Fruit fly (Drosophila melanogaster) whole organism, embryonic: ENCODE results near the gene CG31431.
A peak's percentile ranks its signal among the peaks of the same experiment; 100 is the strongest.

Source experiments
- Blimp-1 ChIP-seq: fragments of 200-800 bp; sonication (Bioruptor generic); optimal IDR thresholded peaks from 3 replicates; lab custom pipeline; 2018; ENCODE audit warnings: missing biosample characterization, missing genetic modification characterization, mild to moderate bottlenecking, moderate library complexity, missing genetic modification reagents
- CG10147 ChIP-seq: fragments of 200-800 bp; sonication (Bioruptor generic); optimal IDR thresholded peaks from 2 replicates; lab custom pipeline; 2019; ENCODE audit warnings: missing biosample characterization, mild to moderate bottlenecking, missing genetic modification characterization, moderate library complexity
- CG11456 ChIP-seq: fragments of 200-800 bp; sonication (Bioruptor generic); IDR thresholded peaks from 3 replicates; pipeline ENCODE4 v1.3.6; 2022; ENCODE audit warnings: missing biosample characterization, missing genetic modification characterization
- CG1602 ChIP-seq: fragments of 200-800 bp; sonication (Bioruptor generic); optimal IDR thresholded peaks from 3 replicates; lab custom pipeline; 2016; ENCODE audit warnings: missing biosample characterization, missing genetic modification characterization
- CG1603 ChIP-seq: fragments of 200-800 bp; sonication (Bioruptor generic); optimal IDR thresholded peaks from 2 replicates; lab custom pipeline; 2019; ENCODE audit warnings: missing biosample characterization, mild to moderate bottlenecking, missing genetic modification characterization, moderate library complexity
- CG17359 ChIP-seq: fragments of 200-800 bp; sonication (Bioruptor generic); optimal IDR thresholded peaks from 3 replicates; lab custom pipeline; 2018; ENCODE audit warnings: missing biosample characterization, mild to moderate bottlenecking, missing genetic modification characterization, moderate library complexity
- CG17829 ChIP-seq: fragments of 200-800 bp; optimal IDR thresholded peaks from 2 replicates; lab custom pipeline; 2019; ENCODE audit warnings: missing biosample characterization, mild to moderate bottlenecking, missing genetic modification characterization, moderate library complexity
- CG2678 ChIP-seq: fragments of 200-800 bp; sonication (Bioruptor generic); optimal IDR thresholded peaks from 3 replicates; lab custom pipeline; 2019; ENCODE audit warnings: missing biosample characterization, mild to moderate bottlenecking, missing genetic modification characterization, moderate library complexity
- CG30431 ChIP-seq: fragments of 200-800 bp; sonication (Bioruptor generic); optimal IDR thresholded peaks from 2 replicates; lab custom pipeline; 2017; ENCODE audit warnings: missing biosample characterization, missing genetic modification characterization
- CG31224 ChIP-seq: fragments of 200-800 bp; sonication (Bioruptor generic); IDR thresholded peaks from 2 replicates; pipeline ENCODE4 v1.3.6; 2022; ENCODE audit warnings: missing biosample characterization, missing genetic modification characterization
- CG4360 ChIP-seq: fragments of 200-800 bp; sonication (Bioruptor generic); IDR thresholded peaks from 2 replicates; pipeline ENCODE4 v1.3.6; 2022; ENCODE audit warnings: missing biosample characterization, missing genetic modification characterization
- CG4820 ChIP-seq: fragments of 200-800 bp; sonication (Bioruptor generic); optimal IDR thresholded peaks from 3 replicates; lab custom pipeline; 2016; ENCODE audit warnings: missing biosample characterization, missing genetic modification characterization
- CG6254 ChIP-seq: fragments of 200-800 bp; sonication (Bioruptor generic); optimal IDR thresholded peaks from 3 replicates; lab custom pipeline; 2017; ENCODE audit warnings: mild to moderate bottlenecking, missing biosample characterization, missing genetic modification reagents, missing genetic modification characterization
- CG7556 ChIP-seq: fragments of 200-800 bp; sonication (Bioruptor generic); optimal IDR thresholded peaks from 2 replicates; lab custom pipeline; 2017; ENCODE audit warnings: missing biosample characterization, mild to moderate bottlenecking, missing genetic modification characterization
- CG7987 ChIP-seq: fragments of 200-800 bp; sonication (Bioruptor generic); optimal IDR thresholded peaks from 2 replicates; lab custom pipeline; 2018; ENCODE audit warnings: missing biosample characterization, mild to moderate bottlenecking, missing genetic modification characterization, moderate library complexity
- Camta ChIP-seq: fragments of 200-800 bp; sonication (Bioruptor generic); optimal IDR thresholded peaks from 2 replicates; lab custom pipeline; 2016; ENCODE audit warnings: missing biosample characterization, missing genetic modification characterization
- CoRest ChIP-seq: fragments of 200-800 bp; sonication (Bioruptor generic); optimal IDR thresholded peaks from 3 replicates; lab custom pipeline; 2018; ENCODE audit warnings: missing biosample characterization, mild to moderate bottlenecking, missing genetic modification characterization, moderate library complexity
- CrebB ChIP-seq: fragments of 200-800 bp; sonication (Bioruptor generic); optimal IDR thresholded peaks from 3 replicates; lab custom pipeline; 2018; ENCODE audit warnings: missing biosample characterization, mild to moderate bottlenecking, missing genetic modification characterization
- D19A ChIP-seq: fragments of 200-800 bp; optimal IDR thresholded peaks from 3 replicates; lab custom pipeline; 2019; ENCODE audit warnings: missing biosample characterization, mild to moderate bottlenecking, missing genetic modification characterization, moderate library complexity
- Dad ChIP-seq: fragments of 200-800 bp; sonication (Bioruptor generic); optimal IDR thresholded peaks from 3 replicates; lab custom pipeline; 2016; ENCODE audit warnings: missing biosample characterization, missing genetic modification characterization
- Deaf1 ChIP-seq: fragments of 200-800 bp; optimal IDR thresholded peaks from 3 replicates; lab custom pipeline; 2019; ENCODE audit warnings: missing biosample characterization, mild to moderate bottlenecking, missing genetic modification characterization, moderate library complexity
- Gsc ChIP-seq: fragments of 200-800 bp; sonication (Bioruptor generic); IDR thresholded peaks from 2 replicates; pipeline ENCODE4 v1.3.6; 2022; ENCODE audit warnings: missing biosample characterization, missing genetic modification characterization
- Hmx ChIP-seq: fragments of 200-800 bp; sonication (Bioruptor generic); optimal IDR thresholded peaks from 2 replicates; lab custom pipeline; 2016; ENCODE audit warnings: missing biosample characterization, missing genetic modification characterization
- Hr3 ChIP-seq: fragments of 200-800 bp; sonication (Bioruptor generic); optimal IDR thresholded peaks from 3 replicates; lab custom pipeline; 2016; ENCODE audit warnings: missing biosample characterization, missing genetic modification characterization
- Lim3 ChIP-seq: fragments of 200-800 bp; sonication (Bioruptor generic); IDR thresholded peaks from 2 replicates; pipeline ENCODE4 v1.3.6; 2022; ENCODE audit warnings: missing biosample characterization, missing genetic modification characterization
- Lpt ChIP-seq: fragments of >200 bp; optimal IDR thresholded peaks from 2 replicates; lab custom pipeline; 2018; ENCODE audit warnings: missing biosample characterization, missing genetic modification characterization
- Med ChIP-seq: fragments of 200-800 bp; sonication (Bioruptor generic); peaks from one replicate; lab custom pipeline; 2016; ENCODE audit warnings: missing biosample characterization, missing genetic modification characterization, mild to moderate bottlenecking, inconsistent platforms, moderate library complexity
- NC2α ChIP-seq: fragments of 200-800 bp; sonication (Bioruptor generic); optimal IDR thresholded peaks from 2 replicates; lab custom pipeline; 2016; ENCODE audit warnings: missing biosample characterization, missing genetic modification characterization
- Oaz ChIP-seq: fragments of 200-800 bp; sonication (Bioruptor generic); IDR thresholded peaks from 2 replicates; pipeline ENCODE4 v1.3.6; 2022; ENCODE audit warnings: missing biosample characterization, missing genetic modification characterization
- Rx ChIP-seq: fragments of 200-800 bp; sonication (Bioruptor generic); IDR thresholded peaks from 2 replicates; pipeline ENCODE4 v1.3.6; 2022; ENCODE audit warnings: missing biosample characterization, missing genetic modification characterization
- Sox102F ChIP-seq: fragments of 200-800 bp; sonication (Bioruptor generic); optimal IDR thresholded peaks from 2 replicates; lab custom pipeline; 2018; ENCODE audit warnings: missing biosample characterization, mild to moderate bottlenecking, missing genetic modification characterization, moderate library complexity
- Trl ChIP-seq, 3 experiments: fragments of >200 bp in 2 of 3; fragments of 200-800 bp in 1 of 3; sonication (Bioruptor generic) in 1 of 3; optimal IDR thresholded peaks; 2 replicates in 1 of 3; 3 replicates in 2 of 3; lab custom pipeline; 2016 to 2017; ENCODE audit warnings: missing biosample characterization in 1 of 3, missing genetic modification characterization in 1 of 3
- Usf ChIP-seq: fragments of 200-800 bp; sonication (Bioruptor generic); optimal IDR thresholded peaks from 2 replicates; lab custom pipeline; 2017; ENCODE audit warnings: missing genotype, missing biosample characterization, missing genetic modification characterization
- Xbp1 ChIP-seq: fragments of 200-800 bp; sonication (Bioruptor generic); optimal IDR thresholded peaks from 3 replicates; lab custom pipeline; 2016; ENCODE audit warnings: missing biosample characterization, mild to moderate bottlenecking, missing genetic modification characterization
- bab2 ChIP-seq: fragments of 200-800 bp; sonication (Bioruptor generic); optimal IDR thresholded peaks from 2 replicates; lab custom pipeline; 2016; ENCODE audit warnings: missing biosample characterization, missing genetic modification characterization
- crc ChIP-seq: fragments of 200-800 bp; sonication (Bioruptor generic); optimal IDR thresholded peaks from 2 replicates; lab custom pipeline; 2016; ENCODE audit warnings: missing biosample characterization, missing genetic modification characterization
- dmrt11E ChIP-seq: fragments of 200-800 bp; sonication (Bioruptor generic); optimal IDR thresholded peaks from 3 replicates; lab custom pipeline; 2018; ENCODE audit warnings: missing biosample characterization, mild to moderate bottlenecking, missing genetic modification characterization, moderate library complexity
- en ChIP-seq: fragments of 200-800 bp; sonication (Bioruptor generic); optimal IDR thresholded peaks from 2 replicates; lab custom pipeline; 2016; ENCODE audit warnings: missing biosample characterization, missing genetic modification characterization
- ewg ChIP-seq: fragments of 200-800 bp; sonication (Bioruptor generic); optimal IDR thresholded peaks from 3 replicates; lab custom pipeline; 2017; ENCODE audit warnings: mild to moderate bottlenecking, missing biosample characterization, missing genetic modification reagents, missing genetic modification characterization
- fd102C ChIP-seq: fragments of 200-800 bp; sonication (Bioruptor generic); optimal IDR thresholded peaks from 2 replicates; lab custom pipeline; 2018; ENCODE audit warnings: missing biosample characterization, mild to moderate bottlenecking, missing genetic modification characterization, moderate library complexity
- fru ChIP-seq: fragments of >200 bp; optimal IDR thresholded peaks from 2 replicates; lab custom pipeline; 2017
- fu2 ChIP-seq: fragments of 200-800 bp; sonication (Bioruptor generic); optimal IDR thresholded peaks from 2 replicates; lab custom pipeline; 2016; ENCODE audit warnings: missing biosample characterization, missing genetic modification characterization
- grn ChIP-seq: fragments of 200-800 bp; sonication (Bioruptor generic); optimal IDR thresholded peaks from 3 replicates; lab custom pipeline; 2017; ENCODE audit warnings: missing biosample characterization, missing genetic modification characterization
- jing ChIP-seq: fragments of 200-800 bp; sonication (Bioruptor generic); optimal IDR thresholded peaks from 2 replicates; lab custom pipeline; 2018; ENCODE audit warnings: missing biosample characterization, mild to moderate bottlenecking, missing genetic modification characterization
- lmd ChIP-seq: fragments of 200-800 bp; sonication (Bioruptor generic); IDR thresholded peaks from 2 replicates; pipeline ENCODE4 v1.3.6; 2022; ENCODE audit warnings: missing biosample characterization, missing genetic modification characterization
- nerfin-1 ChIP-seq: fragments of 200-800 bp; sonication (Bioruptor generic); optimal IDR thresholded peaks from 3 replicates; lab custom pipeline; 2019; ENCODE audit warnings: missing biosample characterization, mild to moderate bottlenecking, missing genetic modification characterization, moderate library complexity
- oc ChIP-seq: fragments of 200-800 bp; sonication (Bioruptor generic); optimal IDR thresholded peaks from 2 replicates; lab custom pipeline; 2018; ENCODE audit warnings: missing biosample characterization, mild to moderate bottlenecking, missing genetic modification characterization, moderate library complexity
- sd ChIP-seq: fragments of 200-800 bp; sonication (Bioruptor generic); optimal IDR thresholded peaks from 3 replicates; lab custom pipeline; 2018; ENCODE audit warnings: missing biosample characterization, mild to moderate bottlenecking, missing genetic modification characterization, moderate library complexity
- sens ChIP-seq: fragments of 200-800 bp; sonication (Bioruptor generic); peaks from one replicate; lab custom pipeline; 2016; ENCODE audit warnings: missing biosample characterization, missing genetic modification characterization
- slbo ChIP-seq: fragments of 200-800 bp; sonication (Bioruptor generic); IDR thresholded peaks from 2 replicates; pipeline ENCODE4 v1.3.6; 2022; ENCODE audit warnings: missing biosample characterization, missing genetic modification characterization
- toy ChIP-seq: fragments of 200-800 bp; sonication (Bioruptor generic); IDR thresholded peaks from 2 replicates; pipeline ENCODE4 v1.3.6; 2022; ENCODE audit warnings: missing biosample characterization, missing genetic modification characterization
- tx ChIP-seq: fragments of 200-800 bp; sonication (Bioruptor generic); optimal IDR thresholded peaks from 2 replicates; lab custom pipeline; 2016; ENCODE audit warnings: missing biosample characterization, missing genetic modification characterization
- yki ChIP-seq: fragments of >200 bp; optimal IDR thresholded peaks from 3 replicates; lab custom pipeline; 2018

The CG31431 gene

DNA sequence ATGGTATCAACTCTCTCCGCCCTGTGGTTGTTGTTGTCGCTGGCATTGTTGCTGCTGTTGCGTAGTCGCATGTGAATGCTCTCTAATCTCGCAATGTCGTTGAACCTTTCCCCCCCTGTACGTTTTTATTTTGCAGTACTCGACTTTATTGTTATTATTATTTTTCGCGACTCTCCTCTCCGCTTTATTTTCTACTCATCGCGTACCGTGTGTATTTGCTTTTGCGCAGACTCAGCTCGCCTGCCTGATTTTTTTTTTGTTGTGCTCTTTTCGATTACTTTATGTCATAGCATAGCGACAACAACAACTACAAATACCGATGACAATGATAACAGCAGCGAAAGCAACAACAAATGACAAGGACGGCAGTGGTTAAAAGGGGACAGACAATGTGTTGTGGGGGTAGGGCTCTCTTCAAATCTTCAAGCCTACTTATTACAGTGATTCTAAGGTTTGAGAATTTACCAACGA lies 41.0 kb upstream of the CG31431 start (continued):
- TF ChIP-seq Trl (optimal IDR thresholded peaks at IDR 0.05; lab: Kevin White, UChicago) (peak; percentile 60 to 78), Trl (GFP tag; optimal IDR thresholded peaks at IDR 0.05; lab: Kevin White, UChicago) (no peak), Usf (no peak), Gsc (GFP tag; lab: Robert Waterston, UW) (no peak), Hmx (GFP tag; lab: Kevin White, UChicago) (no peak), sd (peak; percentile 15), Lim3 (GFP tag; lab: Robert Waterston, UW) (no peak), CG10147 (GFP tag; lab: Kevin White, UChicago) (no peak), tx (GFP tag; lab: Kevin White, UChicago) (no peak), CG1602 (GFP tag; lab: Kevin White, UChicago) (no peak), CG11456 (GFP tag; lab: Robert Waterston, UW) (no peak), grn (GFP tag; lab: Kevin White, UChicago) (peak; percentile 73), Dad (no peak), CG2678 (tag; lab: Kevin White, UChicago) (no peak), CG6254 (GFP tag; lab: Kevin White, UChicago) (no peak), nerfin-1 (tag; lab: Kevin White, UChicago) (no peak), CG17829 (no peak), CoRest (tag; lab: Kevin White, UChicago) (no peak), en (GFP tag; lab: Kevin White, UChicago) (no peak), bab2 (no peak), fru (lab: Kevin White, UChicago) (no peak), Camta (GFP tag; lab: Kevin White, UChicago) (no peak), toy (GFP tag; lab: Robert Waterston, UW) (no peak), CG7987 (GFP tag; lab: Kevin White, UChicago) (no peak), Med (GFP tag; lab: Kevin White, UChicago) (peak; percentile 55), Hr3 (GFP tag; lab: Kevin White, UChicago) (no peak), D19A (tag; lab: Kevin White, UChicago) (peak; percentile 79), CG17359 (tag; lab: Kevin White, UChicago) (no peak), ewg (peak; percentile 12), CG4820 (no peak), Sox102F (GFP tag; lab: Kevin White, UChicago) (no peak), fd102C (GFP tag; lab: Kevin White, UChicago) (no peak), Lpt (GFP tag; lab: Kevin White, UChicago) (no peak), CG4360 (GFP tag; lab: Robert Waterston, UW) (peak; percentile 98), dmrt11E (tag; lab: Kevin White, UChicago) (no peak), Oaz (GFP tag; lab: Robert Waterston, UW) (no peak), oc (tag; lab: Kevin White, UChicago) (peak; percentile 5), jing (GFP tag; lab: Kevin White, UChicago) (no peak), Deaf1 (tag; lab: Kevin White, UChicago) (no peak), CG7556 (GFP tag; lab: Kevin White, UChicago) (no peak), Rx (GFP tag; lab: Robert Waterston, UW) (no peak), yki (peak; percentile 36), NC2α (GFP tag; lab: Kevin White, UChicago) (no peak), CG30431 (GFP tag; lab: Kevin White, UChicago) (no peak), Xbp1 (GFP tag; lab: Kevin White, UChicago) (no peak), Blimp-1 (no peak), CrebB (tag; lab: Kevin White, UChicago) (no peak), crc (no peak), fu2 (GFP tag; lab: Kevin White, UChicago) (no peak), CG1603 (no peak), sens (GFP tag; lab: Kevin White, UChicago) (peak; percentile 86), lmd (GFP tag; lab: Robert Waterston, UW) (no peak), CG31224 (GFP tag; lab: Robert Waterston, UW) (no peak), slbo (GFP tag; lab: Robert Waterston, UW) (no peak)
